Worm (Caenorhabditis elegans) whole organism, young adult: ENCODE measurements around the gene srsx-40.

Experiments
- B0336.3 ChIP-seq: fragments of 200-800 bp; sonication (Bioruptor generic); IDR thresholded peaks from 2 replicates; pipeline ENCODE4 v1.3.6; 2022; ENCODE audit warnings: missing genetic modification characterization, missing compliant biosample characterization
- F10E7.11 ChIP-seq: sonication (generic microtip); optimal IDR thresholded peaks from 2 replicates; lab custom pipeline; 2017; ENCODE audit warnings: mild to moderate bottlenecking, missing genetic modification characterization, moderate library complexity, missing compliant biosample characterization
- F23B12.7 ChIP-seq: sonication (generic microtip); optimal IDR thresholded peaks from 2 replicates; lab custom pipeline; 2017; ENCODE audit warnings: missing genetic modification characterization, mild to moderate bottlenecking, missing compliant biosample characterization, antibody characterized with exemption, moderate library complexity; ENCODE audit not compliant: insufficient read depth
- F39B2.1 ChIP-seq: fragments of 200-800 bp; sonication (Bioruptor generic); IDR thresholded peaks from 2 replicates; pipeline ENCODE4 v1.3.6; 2022; ENCODE audit warnings: missing genetic modification reagents, missing genetic modification characterization, missing compliant biosample characterization
- K12H6.12 ChIP-seq: fragments of 200-800 bp; sonication (Bioruptor generic); optimal IDR thresholded peaks from 2 replicates; lab custom pipeline; 2018; ENCODE audit warnings: mild to moderate bottlenecking, missing genetic modification characterization, missing compliant biosample characterization
- Y53F4B.3 ChIP-seq: fragments of 200-800 bp; sonication (Bioruptor generic); IDR thresholded peaks from 2 replicates; pipeline ENCODE4 v1.3.6; 2022; ENCODE audit warnings: missing genetic modification reagents, missing genetic modification characterization, missing compliant biosample characterization
- Y53G8AR.9 ChIP-seq: fragments of 200-800 bp; sonication (Bioruptor generic); conservative IDR thresholded peaks from 2 replicates; pipeline ENCODE4 v1.3.6; 2022; ENCODE audit warnings: missing genetic modification reagents, missing genetic modification characterization, missing compliant biosample characterization
- ama-1 ChIP-seq, 3 experiments: fragments of 150-350 bp in 1 of 3; sonication (generic microtip) in 2 of 3; optimal IDR thresholded peaks; 2 replicates each; lab custom pipeline; 2014 to 2018; ENCODE audit warnings: missing biosample characterization in 2 of 3, missing genetic modification characterization in 2 of 3, missing genetic modification reagents in 2 of 3
- aptf-2 ChIP-seq: fragments of 200-800 bp; sonication (Bioruptor generic); conservative IDR thresholded peaks from 2 replicates; pipeline ENCODE4 v1.3.6; 2022; ENCODE audit warnings: missing genetic modification reagents, missing genetic modification characterization, missing compliant biosample characterization
- aptf-3 ChIP-seq: fragments of 200-800 bp; sonication (Bioruptor generic); IDR thresholded peaks from 2 replicates; pipeline ENCODE4 v1.3.6; 2022; ENCODE audit warnings: missing genetic modification characterization, missing compliant biosample characterization
- attf-3 ChIP-seq: fragments of 200-800 bp; sonication (Bioruptor generic); conservative IDR thresholded peaks from 2 replicates; pipeline ENCODE4 v1.3.6; 2022; ENCODE audit warnings: missing genetic modification reagents, missing genetic modification characterization, missing compliant biosample characterization
- attf-5 ChIP-seq: fragments of 200-800 bp; sonication (Bioruptor generic); optimal IDR thresholded peaks from 2 replicates; lab custom pipeline; 2018; ENCODE audit warnings: mild to moderate bottlenecking, missing genetic modification characterization, missing compliant biosample characterization
- attf-6 ChIP-seq: fragments of 200-800 bp; sonication (Bioruptor generic); IDR thresholded peaks from 2 replicates; pipeline ENCODE4 v1.3.6; 2022; ENCODE audit warnings: missing genetic modification reagents, missing genetic modification characterization, missing compliant biosample characterization
- cebp-1 ChIP-seq, 2 experiments: fragments of 200-800 bp in 1 of 2; sonication (Bioruptor generic) in 1 of 2; sonication (generic microtip) in 1 of 2; IDR thresholded peaks in 1 of 2; optimal IDR thresholded peaks in 1 of 2; 2 replicates each; pipeline versions ENCODE4 v1.3.6 to Lab custom; 2017 to 2022; ENCODE audit warnings: missing compliant biosample characterization in 2 of 2, missing genetic modification characterization in 2 of 2, mild to moderate bottlenecking in 1 of 2, missing genetic modification reagents in 1 of 2, moderate library complexity in 1 of 2
- ceh-40 ChIP-seq: fragments of 200-800 bp; sonication (Bioruptor generic); IDR thresholded peaks from 2 replicates; pipeline ENCODE4 v1.3.6; 2022; ENCODE audit warnings: missing genetic modification characterization, missing compliant biosample characterization
- egl-44 ChIP-seq: fragments of 200-800 bp; sonication (Bioruptor generic); IDR thresholded peaks from 2 replicates; pipeline ENCODE4 v1.3.6; 2022; ENCODE audit warnings: missing genetic modification reagents, missing genetic modification characterization, missing compliant biosample characterization
- fkh-3 ChIP-seq: sonication (generic microtip); optimal IDR thresholded peaks from 2 replicates; lab custom pipeline; 2016; ENCODE audit warnings: mild to moderate bottlenecking, missing genetic modification characterization, missing compliant biosample characterization
- hlh-12 ChIP-seq: sonication (generic microtip); optimal IDR thresholded peaks from 2 replicates; lab custom pipeline; 2016; ENCODE audit warnings: missing genetic modification characterization, missing compliant biosample characterization
- hsf-1 ChIP-seq: fragments of 200-800 bp; sonication (Bioruptor generic); IDR thresholded peaks from 2 replicates; pipeline ENCODE4 v1.3.6; 2022; ENCODE audit warnings: missing genetic modification reagents, missing genetic modification characterization, missing compliant biosample characterization
- lag-1 ChIP-seq: fragments of 200-800 bp; sonication (Bioruptor generic); IDR thresholded peaks from 2 replicates; pipeline ENCODE4 v1.3.6; 2022; ENCODE audit warnings: missing genetic modification reagents, missing genetic modification characterization, missing compliant biosample characterization
- let-607 ChIP-seq, 2 experiments: fragments of 200-800 bp in 1 of 2; sonication (Bioruptor generic) in 1 of 2; sonication (generic microtip) in 1 of 2; optimal IDR thresholded peaks; 2 replicates each; lab custom pipeline; 2016 to 2018; ENCODE audit warnings: mild to moderate bottlenecking in 2 of 2, missing compliant biosample characterization in 2 of 2, missing genetic modification characterization in 2 of 2, moderate library complexity in 2 of 2, missing genotype in 1 of 2
- lin-54 ChIP-seq: fragments of 200-800 bp; sonication (Bioruptor generic); optimal IDR thresholded peaks from 2 replicates; lab custom pipeline; 2018; ENCODE audit warnings: mild to moderate bottlenecking, missing genetic modification characterization, missing compliant biosample characterization
- lir-1 ChIP-seq: fragments of 200-800 bp; sonication (Bioruptor generic); conservative IDR thresholded peaks from 2 replicates; pipeline ENCODE4 v1.3.6; 2022; ENCODE audit warnings: missing genetic modification reagents, missing genetic modification characterization, missing compliant biosample characterization
- madf-8 ChIP-seq: fragments of 200-800 bp; sonication (Bioruptor generic); conservative IDR thresholded peaks from 2 replicates; pipeline ENCODE4 v1.3.6; 2022; ENCODE audit warnings: missing genetic modification reagents, missing genetic modification characterization, missing compliant biosample characterization
- nhr-120 ChIP-seq: fragments of 200-800 bp; sonication (Bioruptor generic); IDR thresholded peaks from 2 replicates; pipeline ENCODE4 v1.3.6; 2022; ENCODE audit warnings: missing genetic modification characterization, missing compliant biosample characterization
- nhr-179 ChIP-seq: sonication (generic microtip); optimal IDR thresholded peaks from 2 replicates; lab custom pipeline; 2016; ENCODE audit warnings: mild to moderate bottlenecking, missing genetic modification characterization, missing compliant biosample characterization
- nhr-80 ChIP-seq: sonication (generic microtip); optimal IDR thresholded peaks from 2 replicates; lab custom pipeline; 2016; ENCODE audit warnings: missing genetic modification characterization, missing compliant biosample characterization
- pha-4 ChIP-seq: fragments of 150-350 bp; sonication (generic microtip); optimal IDR thresholded peaks from 2 replicates; lab custom pipeline; 2014; ENCODE audit warnings: missing biosample characterization, missing genetic modification reagents, missing genetic modification characterization
- rec-8 ChIP-seq, 2 experiments: sonication (generic microtip); optimal IDR thresholded peaks; 2 replicates each; lab custom pipeline; 2016; ENCODE audit warnings: mild to moderate bottlenecking in 2 of 2, missing genetic modification characterization in 2 of 2, missing genetic modification reagents in 2 of 2, missing genotype in 2 of 2, missing biosample characterization in 1 of 2, missing compliant biosample characterization in 1 of 2, moderate library complexity in 1 of 2
- repo-1 ChIP-seq: sonication (generic microtip); optimal IDR thresholded peaks from 2 replicates; lab custom pipeline; 2017; ENCODE audit warnings: mild to moderate bottlenecking, missing genetic modification characterization, missing compliant biosample characterization
- snpc-1.3 ChIP-seq: sonication (generic microtip); optimal IDR thresholded peaks from 2 replicates; lab custom pipeline; 2017; ENCODE audit warnings: missing genetic modification characterization, mild to moderate bottlenecking, missing compliant biosample characterization, antibody characterized with exemption, moderate library complexity, missing genotype, missing genetic modification reagents; ENCODE audit not compliant: insufficient read depth
- somi-1 ChIP-seq: fragments of 200-800 bp; sonication (Bioruptor generic); optimal IDR thresholded peaks from 2 replicates; lab custom pipeline; 2018; ENCODE audit warnings: mild to moderate bottlenecking, missing genetic modification characterization, missing compliant biosample characterization
- tbp1 ChIP-seq: fragments of 200-800 bp; sonication (Bioruptor generic); optimal IDR thresholded peaks from 2 replicates; lab custom pipeline; 2018; ENCODE audit warnings: mild to moderate bottlenecking, missing genetic modification characterization, missing compliant biosample characterization
- ztf-25 ChIP-seq: fragments of 200-800 bp; sonication (Bioruptor generic); IDR thresholded peaks from 2 replicates; pipeline ENCODE4 v1.3.6; 2022; ENCODE audit warnings: missing genetic modification reagents, missing genetic modification characterization, missing compliant biosample characterization

The srsx-40 gene

DNA sequence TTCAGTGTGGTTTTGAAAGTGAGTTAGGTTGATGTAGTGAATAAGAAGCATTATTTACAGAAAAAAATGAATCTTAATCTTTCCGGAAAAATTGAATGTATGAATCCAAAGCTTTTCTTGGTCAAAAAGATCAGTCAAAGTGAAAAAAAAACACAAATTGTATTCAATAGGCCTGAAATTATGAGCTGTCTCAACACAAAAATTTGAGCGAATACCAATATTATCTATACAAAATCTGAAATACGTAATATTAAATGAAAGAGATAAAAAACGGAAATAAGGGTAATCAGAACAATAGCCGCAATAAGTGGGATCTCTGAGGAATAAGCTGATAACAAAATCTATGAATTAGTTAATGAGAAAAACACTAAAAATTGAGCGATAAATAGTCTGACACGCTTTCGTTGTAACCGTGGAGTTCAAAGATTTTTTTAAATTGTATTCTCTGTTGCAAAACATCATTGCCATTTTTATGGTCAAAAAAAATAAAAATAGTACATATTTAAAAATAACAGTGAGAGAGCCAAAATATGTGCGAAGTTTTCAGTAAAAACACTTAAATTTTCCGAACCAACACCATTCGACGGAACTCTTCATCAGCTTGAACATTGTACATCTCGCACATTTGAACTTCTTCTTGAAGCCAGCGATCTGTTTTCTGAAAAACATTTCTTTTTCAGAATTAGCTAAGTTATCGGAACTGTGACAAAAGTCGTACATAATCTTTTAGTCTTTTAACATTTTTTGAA, 19.4 kb downstream of the srsx-40 start, which contains the start of gene sre-11:
Gene sre-11, minus strand, starts transcription at position 51 of the 749 bp plus-strand sequence.
- TF ChIP-seq let-607 (tag; optimal IDR thresholded peaks at IDR 0.05; lab: Kevin White, UChicago) (no peak), ama-1 (optimal IDR thresholded peaks at IDR 0.05; lab: Kevin White, UChicago) (no peak), ama-1 (GFP tag; optimal IDR thresholded peaks at IDR 0.05; lab: Kevin White, UChicago) (no peak), repo-1 (tag; lab: Kevin White, UChicago) (no peak), ceh-40 (GFP tag; lab: Robert Waterston, UW) (no peak), F10E7.11 (tag; lab: Kevin White, UChicago) (no peak), attf-3 (GFP tag; lab: Robert Waterston, UW) (no peak), somi-1 (GFP tag; lab: Kevin White, UChicago) (no peak), lag-1 (GFP tag; lab: Robert Waterston, UW) (no peak), K12H6.12 (tag; lab: Kevin White, UChicago) (no peak), tbp1 (GFP tag; lab: Kevin White, UChicago) (no peak), ztf-25 (GFP tag; lab: Robert Waterston, UW) (no peak), aptf-3 (GFP tag; lab: Robert Waterston, UW) (no peak), madf-8 (no peak), egl-44 (GFP tag; lab: Robert Waterston, UW) (no peak), Y53F4B.3 (GFP tag; lab: Robert Waterston, UW) (no peak), B0336.3 (GFP tag; lab: Robert Waterston, UW) (no peak)

ce11 chrV:7681388-7681787, 22.0 kb downstream of the srsx-40 start, which contains the start of gene cyp-33A1:
cyp-33A1 (minus strand) TSS chrV:7681459.
- TF ChIP-seq nhr-80 (tag; lab: Kevin White, UChicago) (peak; percentile 30), attf-5 (GFP tag; lab: Kevin White, UChicago) (peak; percentile 47), somi-1 (GFP tag; lab: Kevin White, UChicago) (no peak), F23B12.7 (tag; lab: Kevin White, UChicago) (peak; percentile 33)

DNA sequence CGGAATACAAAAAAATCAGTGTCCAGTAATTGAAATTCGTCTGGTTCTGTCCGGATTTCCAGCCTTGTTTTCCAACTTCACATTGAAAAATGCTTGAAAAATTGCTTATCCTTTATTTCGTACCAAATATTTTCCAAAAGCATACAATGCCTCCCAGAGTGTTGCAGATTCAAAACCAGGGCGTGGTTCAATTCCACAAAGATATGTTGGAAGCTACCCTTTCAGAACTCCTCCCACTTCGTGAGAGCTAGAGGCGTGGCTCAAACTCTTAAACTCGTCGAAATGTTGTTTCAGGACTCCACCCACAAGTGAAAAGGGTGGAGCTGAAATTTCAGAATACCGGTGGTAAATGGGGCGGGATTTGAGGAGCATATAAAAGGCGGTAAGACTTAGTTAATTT, 27.5 kb downstream of the srsx-40 start, which contains the start of gene C12D5.3:
Gene C12D5.3, plus strand, starts transcription at position 301 of the 400 bp plus-strand sequence.
- TF ChIP-seq nhr-179 = no peak
- TF ChIP-seq snpc-1.3 (tag; lab: Kevin White, UChicago) = no peak
- no peak for TF ChIP-seq aptf-2 (GFP tag; lab: Robert Waterston, UW)
- no peak for TF ChIP-seq fkh-3
- no peak for TF ChIP-seq F39B2.1 (GFP tag; lab: Robert Waterston, UW)
- no peak for TF ChIP-seq lir-1 (GFP tag; lab: Robert Waterston, UW)
- TF ChIP-seq lin-54 (GFP tag; lab: Kevin White, UChicago) = no peak
- TF ChIP-seq nhr-120 (GFP tag; lab: Robert Waterston, UW) = no peak
- TF ChIP-seq, all 124 proteins: peak for 0

DNA sequence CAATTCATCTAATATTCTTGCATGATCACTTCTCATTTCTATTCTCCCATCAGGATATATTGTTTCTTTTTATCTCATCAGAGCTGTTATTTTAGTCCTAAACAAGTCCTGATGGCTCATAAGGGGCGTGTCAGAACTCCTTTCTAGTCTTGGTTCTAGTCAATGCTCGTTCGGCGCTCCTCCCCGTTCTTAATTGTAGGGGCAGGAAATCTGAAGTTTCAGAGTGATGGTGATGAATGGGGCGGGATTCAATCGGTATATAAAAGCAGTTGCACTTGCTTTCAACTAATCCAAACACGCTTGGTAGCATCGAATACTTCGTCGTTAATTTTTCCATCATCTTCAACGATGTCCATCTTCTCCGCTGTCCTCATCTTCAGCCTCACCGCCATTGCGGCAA, 31.2 kb downstream of the srsx-40 start, which contains the start of gene C12D5.4:
Gene C12D5.4, plus strand, starts transcription at position 301 of the 400 bp plus-strand sequence.
- TF ChIP-seq Y53G8AR.9 = no peak
- TF ChIP-seq hlh-12 (tag; lab: Kevin White, UChicago) = no peak
- TF ChIP-seq cebp-1 (GFP tag; IDR thresholded peaks at IDR 0.05; lab: Robert Waterston, UW) = no peak
- TF ChIP-seq cebp-1 (tag; optimal IDR thresholded peaks at IDR 0.05; lab: Kevin White, UChicago) = no peak
- TF ChIP-seq attf-6 (GFP tag; lab: Robert Waterston, UW) = no peak
- no peak for TF ChIP-seq rec-8 (tag; optimal IDR thresholded peaks at IDR 0.05; lab: Kevin White, UChicago)
- no peak for TF ChIP-seq pha-4 (tag; lab: Kevin White, UChicago)
- TF ChIP-seq hsf-1 (GFP tag; lab: Robert Waterston, UW) = no peak
- TF ChIP-seq somi-1 (GFP tag; lab: Kevin White, UChicago) = no peak
